Fruit fly (Drosophila melanogaster) whole organism, prepupa: Measurements from ENCODE around the gene sba.

ENCODE experiments used
- CG6276 ChIP-seq: fragments of 200-800 bp; sonication (Bioruptor generic); optimal IDR thresholded peaks from 2 replicates; lab custom pipeline; 2017; ENCODE audit warnings: missing biosample characterization, mild to moderate bottlenecking, missing genetic modification characterization
- Eip93F ChIP-seq: fragments of 200-800 bp; sonication (Bioruptor generic); optimal IDR thresholded peaks from 2 replicates; lab custom pipeline; 2016; ENCODE audit warnings: missing biosample characterization, mild to moderate bottlenecking, missing genetic modification characterization

dm6 chr3R:23938564-23939122 is 15.9 kb upstream of the sba start:
- no peak for TF ChIP-seq CG6276 (GFP tag; lab: Kevin White, UChicago)
- TF ChIP-seq Eip93F (GFP tag; lab: Kevin White, UChicago), result no peak
